Fruit fly (Drosophila melanogaster) whole organism, adult: ENCODE results near the gene CG42866.

Experiments
- CG14711 ChIP-seq: fragments of 200-800 bp; sonication (Bioruptor generic); optimal IDR thresholded peaks from 2 replicates; lab custom pipeline; 2018; ENCODE audit warnings: missing biosample characterization, mild to moderate bottlenecking, missing genetic modification characterization, moderate library complexity
- CG1620 ChIP-seq: fragments of 200-800 bp; sonication (Bioruptor generic); optimal IDR thresholded peaks from 2 replicates; lab custom pipeline; 2016; ENCODE audit warnings: missing biosample characterization, missing genetic modification characterization
- CG5204 ChIP-seq: fragments of 200-800 bp; sonication (Bioruptor generic); optimal IDR thresholded peaks from 2 replicates; lab custom pipeline; 2016; ENCODE audit warnings: missing biosample characterization, missing genetic modification characterization
- CG7045 ChIP-seq: fragments of 200-800 bp; sonication (Bioruptor generic); optimal IDR thresholded peaks from 2 replicates; lab custom pipeline; 2017; ENCODE audit warnings: missing biosample characterization, mild to moderate bottlenecking, missing genetic modification characterization
- CG7101 ChIP-seq: fragments of 200-800 bp; sonication (Bioruptor generic); optimal IDR thresholded peaks from 2 replicates; lab custom pipeline; 2018; ENCODE audit warnings: missing biosample characterization, mild to moderate bottlenecking, missing genetic modification characterization, moderate library complexity
- ovo ChIP-seq: fragments of 200-800 bp; sonication (Bioruptor generic); optimal IDR thresholded peaks from 2 replicates; lab custom pipeline; 2016; ENCODE audit warnings: missing biosample characterization, missing genetic modification characterization
- tj ChIP-seq: fragments of 200-800 bp; sonication (Bioruptor generic); optimal IDR thresholded peaks from 3 replicates; lab custom pipeline; 2017; ENCODE audit warnings: missing biosample characterization, mild to moderate bottlenecking, missing genetic modification characterization, moderate library complexity
- toe ChIP-seq: fragments of 200-800 bp; sonication (Bioruptor generic); optimal IDR thresholded peaks from 2 replicates; lab custom pipeline; 2016; ENCODE audit warnings: missing biosample characterization, missing genetic modification characterization

dm6 chr2L:19932523-19932922 is 29.0 kb downstream of the CG42866 start:
- TF ChIP-seq toe (GFP tag; lab: Kevin White, UChicago) (no peak), CG1620 (GFP tag; lab: Kevin White, UChicago) (no peak), CG7045 (no peak), ovo (no peak), CG5204 (GFP tag; lab: Kevin White, UChicago) (no peak), tj (GFP tag; lab: Kevin White, UChicago) (no peak), CG14711 (tag; lab: Kevin White, UChicago) (no peak), CG7101 (tag; lab: Kevin White, UChicago) (no peak)
